Fruit fly (Drosophila melanogaster) whole organism, wandering third instar larva: ENCODE measurements around the gene CG46467.

ENCODE experiments used
- Abd-B ChIP-seq: fragments of >200 bp; optimal IDR thresholded peaks from 2 replicates; lab custom pipeline; 2017; ENCODE audit warnings: missing biosample characterization, missing genetic modification characterization
- HLH106 ChIP-seq: fragments of 200-800 bp; optimal IDR thresholded peaks from 3 replicates; lab custom pipeline; 2019; ENCODE audit warnings: missing biosample characterization, mild to moderate bottlenecking, missing genetic modification characterization, moderate library complexity
- br ChIP-seq: fragments of 200-800 bp; sonication (Bioruptor generic); optimal IDR thresholded peaks from 2 replicates; lab custom pipeline; 2016; ENCODE audit warnings: missing biosample characterization, missing genetic modification characterization
- lola ChIP-seq: fragments of >200 bp; optimal IDR thresholded peaks from 2 replicates; lab custom pipeline; 2017; ENCODE audit warnings: missing biosample characterization, missing genetic modification characterization
- psq ChIP-seq: fragments of 200-800 bp; sonication (Bioruptor generic); optimal IDR thresholded peaks from 3 replicates; lab custom pipeline; 2017; ENCODE audit warnings: missing biosample characterization, mild to moderate bottlenecking, missing genetic modification characterization, moderate library complexity
- sv ChIP-seq: fragments of 200-800 bp; sonication (Bioruptor generic); optimal IDR thresholded peaks from 3 replicates; lab custom pipeline; 2016; ENCODE audit warnings: missing biosample characterization, missing genetic modification characterization

dm6 chr3R:9924485-9924884 lies 50.0 kb downstream of the CG46467 start:
- TF ChIP-seq lola (GFP tag; lab: Kevin White, UChicago) (no peak), HLH106 (tag; lab: Kevin White, UChicago) (no peak), sv (GFP tag; lab: Kevin White, UChicago) (no peak), br (GFP tag; lab: Kevin White, UChicago) (no peak), Abd-B (GFP tag; lab: Kevin White, UChicago) (no peak), psq (GFP tag; lab: Kevin White, UChicago) (no peak)
